Fruit fly (Drosophila melanogaster) whole organism, pupa: ENCODE data around the gene CG15414.

Experiments used
- CG15710 ChIP-seq: fragments of 200-800 bp; sonication (Bioruptor generic); optimal IDR thresholded peaks from 2 replicates; lab custom pipeline; 2018; ENCODE audit warnings: missing biosample characterization, mild to moderate bottlenecking, missing genetic modification characterization, moderate library complexity
- CG32121 ChIP-seq: fragments of 200-800 bp; sonication (Bioruptor generic); IDR thresholded peaks from 2 replicates; pipeline ENCODE4 v1.3.6; 2022; ENCODE audit warnings: missing biosample characterization, missing genetic modification characterization
- CG4496 ChIP-seq: fragments of 200-800 bp; sonication (Bioruptor generic); IDR thresholded peaks from 3 replicates; pipeline ENCODE4 v1.3.6; 2022; ENCODE audit warnings: missing biosample characterization, missing genetic modification characterization
- Snoo ChIP-seq: fragments of 200-800 bp; sonication (Bioruptor generic); optimal IDR thresholded peaks from 3 replicates; lab custom pipeline; 2017; ENCODE audit warnings: missing biosample characterization, mild to moderate bottlenecking, missing genetic modification characterization, inconsistent platforms
- rn ChIP-seq: fragments of 200-800 bp; sonication (Bioruptor generic); IDR thresholded peaks from 2 replicates; pipeline ENCODE4 v1.3.6; 2022; ENCODE audit warnings: missing biosample characterization, missing genetic modification characterization

DNA sequence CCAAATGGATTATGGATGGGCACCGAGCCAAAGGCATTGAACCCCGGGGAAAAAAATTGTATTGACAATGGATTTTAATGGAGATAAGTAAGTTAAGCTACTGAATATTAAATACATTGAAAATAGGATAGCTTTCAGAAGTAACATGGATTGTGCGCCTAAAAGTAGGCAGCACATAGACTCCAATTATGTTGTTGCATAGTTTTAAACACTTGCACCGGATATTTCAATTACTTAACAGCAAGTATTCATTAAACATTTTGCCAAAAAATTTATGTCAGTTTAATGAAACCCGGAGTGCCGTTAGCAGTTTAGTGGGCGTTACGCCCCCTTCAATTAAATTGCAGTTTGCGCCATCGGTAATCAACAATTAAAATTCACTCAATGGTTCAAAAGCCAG lies 52.8 kb downstream of the CG15414 start:
- TF ChIP-seq CG32121 (GFP tag; lab: Robert Waterston, UW), result no peak
- no peak for TF ChIP-seq CG4496 (GFP tag; lab: Robert Waterston, UW)
- no peak for TF ChIP-seq CG15710 (tag; lab: Kevin White, UChicago)
- TF ChIP-seq rn (GFP tag; lab: Robert Waterston, UW), result no peak
- TF ChIP-seq Snoo (tag; lab: Kevin White, UChicago), result no peak
